Worm (Caenorhabditis elegans): ENCODE measurements around the gene zipt-7.1.
"Not testable (repeated sequence)": the region's sequence is repeated elsewhere in the genome, so short reads cannot be mapped to it uniquely, and the experiment has no call there.

DNA sequence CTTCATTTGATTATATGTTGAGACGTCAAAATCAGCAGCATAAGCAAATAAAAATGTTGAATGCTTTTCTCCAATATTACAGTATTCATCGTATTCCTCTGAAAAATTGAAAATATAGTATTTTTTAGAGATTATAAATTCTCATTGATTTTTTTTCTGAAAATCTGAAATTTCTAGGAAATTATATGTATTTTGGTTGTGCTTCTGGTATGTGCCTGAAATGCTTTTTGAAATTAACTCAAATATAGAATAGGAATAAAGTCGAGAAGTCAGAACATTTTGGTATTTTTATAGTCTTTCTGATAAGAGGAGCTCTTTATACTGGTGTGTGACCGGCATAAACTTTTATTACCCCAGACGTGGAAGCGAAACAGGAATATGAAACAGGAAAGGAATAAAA lies 19.3 kb upstream of the zipt-7.1 start, which contains the start of gene T28F3.8:
- TF ChIP-seq T22C8.4 (GFP tag; IDR thresholded peaks at IDR 0.05); flt-1 (GFP tag; IDR thresholded peaks at IDR 0.05); ref-1 (GFP tag; conservative IDR thresholded peaks at IDR 0.05); ztf-23 (GFP tag; IDR thresholded peaks at IDR 0.05): not testable (repeated sequence)
